Worm (Caenorhabditis elegans) whole organism, early embryonic: ENCODE measurements around the gene Y40H4A.2.

Experiments
- ama-1 ChIP-seq: fragments of 150-350 bp; optimal IDR thresholded peaks from 2 replicates; lab custom pipeline; 2014
- ceh-13 ChIP-seq: fragments of 200-800 bp; sonication (Bioruptor generic); optimal IDR thresholded peaks from 2 replicates; lab custom pipeline; 2018; ENCODE audit warnings: mild to moderate bottlenecking, missing genetic modification characterization, missing compliant biosample characterization
- flt-1 ChIP-seq: fragments of 200-800 bp; sonication (Bioruptor generic); IDR thresholded peaks from 2 replicates; pipeline ENCODE4 v1.3.6; 2022; ENCODE audit warnings: missing genetic modification characterization, missing compliant biosample characterization
- tbx-11 ChIP-seq: fragments of 200-800 bp; sonication (Bioruptor generic); IDR thresholded peaks from 2 replicates; pipeline ENCODE4 v1.3.6; 2022; ENCODE audit warnings: missing genetic modification characterization, missing compliant biosample characterization

- no peak for TF ChIP-seq ama-1 (lab: Kevin White, UChicago)
- no peak for TF ChIP-seq flt-1 (GFP tag; lab: Robert Waterston, UW)
- no peak for TF ChIP-seq tbx-11 (GFP tag; lab: Robert Waterston, UW)
- TF ChIP-seq ceh-13 (GFP tag; lab: Kevin White, UChicago): no peak
Observed at ce11 chrV:14579619-14580018, 5.6 kb downstream of the Y40H4A.2 start, which contains the start of gene gar-3.
